Worm (Caenorhabditis elegans) whole organism, young adult: ENCODE data around the gene zipt-3.

ENCODE experiments used
- C06A6.2 ChIP-seq: fragments of 200-800 bp; sonication (Bioruptor generic); conservative IDR thresholded peaks from 2 replicates; pipeline ENCODE4 v1.3.6; 2022; ENCODE audit warnings: missing genetic modification characterization, missing compliant biosample characterization
- D2030.7 ChIP-seq: fragments of 200-800 bp; sonication (Bioruptor generic); IDR thresholded peaks from 2 replicates; pipeline ENCODE4 v1.3.6; 2022; ENCODE audit warnings: missing genetic modification reagents, missing genetic modification characterization, missing compliant biosample characterization
- F33H1.4 ChIP-seq: fragments of 200-800 bp; sonication (Bioruptor generic); IDR thresholded peaks from 2 replicates; pipeline ENCODE4 v1.3.6; 2022; ENCODE audit warnings: missing genetic modification reagents, missing genetic modification characterization, missing compliant biosample characterization
- F39B2.1 ChIP-seq: fragments of 200-800 bp; sonication (Bioruptor generic); IDR thresholded peaks from 2 replicates; pipeline ENCODE4 v1.3.6; 2022; ENCODE audit warnings: missing genetic modification reagents, missing genetic modification characterization, missing compliant biosample characterization
- F52B5.7 ChIP-seq: sonication (generic microtip); optimal IDR thresholded peaks from 2 replicates; lab custom pipeline; 2016; ENCODE audit warnings: mild to moderate bottlenecking, missing genetic modification characterization, missing compliant biosample characterization
- F55B11.4 ChIP-seq: sonication (generic microtip); optimal IDR thresholded peaks from 2 replicates; lab custom pipeline; 2016; ENCODE audit warnings: missing compliant biosample characterization, missing genetic modification characterization, borderline replicate concordance; ENCODE audit not compliant: insufficient read depth
- T26A5.8 ChIP-seq: sonication (generic microtip); optimal IDR thresholded peaks from 2 replicates; lab custom pipeline; 2016; ENCODE audit warnings: missing genetic modification characterization, missing compliant biosample characterization
- Y79H2A.3 ChIP-seq: fragments of 200-800 bp; sonication (Bioruptor generic); conservative IDR thresholded peaks from 2 replicates; pipeline ENCODE4 v1.3.6; 2022; ENCODE audit warnings: missing genetic modification reagents, missing genetic modification characterization, missing compliant biosample characterization
- Y95B8A.8 ChIP-seq: fragments of 200-800 bp; sonication (Bioruptor generic); IDR thresholded peaks from 2 replicates; pipeline ENCODE4 v1.3.6; 2022; ENCODE audit warnings: missing genetic modification reagents, missing genetic modification characterization, missing compliant biosample characterization
- ZK185.1 ChIP-seq: sonication (generic microtip); optimal IDR thresholded peaks from 2 replicates; lab custom pipeline; 2016; ENCODE audit warnings: mild to moderate bottlenecking, missing genetic modification characterization, missing compliant biosample characterization; ENCODE audit not compliant: poor library complexity, severe bottlenecking
- ama-1 ChIP-seq, 3 experiments: fragments of 150-350 bp in 1 of 3; sonication (generic microtip) in 2 of 3; optimal IDR thresholded peaks; 2 replicates each; lab custom pipeline; 2014 to 2018; ENCODE audit warnings: missing biosample characterization in 2 of 3, missing genetic modification characterization in 2 of 3, missing genetic modification reagents in 2 of 3
- atf-7 ChIP-seq: sonication (generic microtip); optimal IDR thresholded peaks from 2 replicates; lab custom pipeline; 2017; ENCODE audit warnings: mild to moderate bottlenecking, missing genetic modification characterization, missing compliant biosample characterization
- athp-1 ChIP-seq: sonication (generic microtip); optimal IDR thresholded peaks from 2 replicates; lab custom pipeline; 2017; ENCODE audit warnings: mild to moderate bottlenecking, missing genetic modification characterization, missing compliant biosample characterization
- attf-6 ChIP-seq: fragments of 200-800 bp; sonication (Bioruptor generic); IDR thresholded peaks from 2 replicates; pipeline ENCODE4 v1.3.6; 2022; ENCODE audit warnings: missing genetic modification reagents, missing genetic modification characterization, missing compliant biosample characterization
- bed-1 ChIP-seq: fragments of 200-800 bp; sonication (Bioruptor generic); IDR thresholded peaks from 2 replicates; pipeline ENCODE4 v1.3.6; 2022; ENCODE audit warnings: missing genetic modification reagents, missing genetic modification characterization, missing compliant biosample characterization
- bed-2 ChIP-seq: fragments of 200-800 bp; sonication (Bioruptor generic); IDR thresholded peaks from 2 replicates; pipeline ENCODE4 v1.3.6; 2022; ENCODE audit warnings: missing genetic modification reagents, missing genetic modification characterization, missing compliant biosample characterization
- ccch-3 ChIP-seq: fragments of 200-800 bp; sonication (Bioruptor generic); optimal IDR thresholded peaks from 2 replicates; lab custom pipeline; 2018; ENCODE audit warnings: mild to moderate bottlenecking, missing genetic modification characterization, missing compliant biosample characterization
- cebp-1 ChIP-seq, 2 experiments: fragments of 200-800 bp in 1 of 2; sonication (Bioruptor generic) in 1 of 2; sonication (generic microtip) in 1 of 2; IDR thresholded peaks in 1 of 2; optimal IDR thresholded peaks in 1 of 2; 2 replicates each; pipeline versions ENCODE4 v1.3.6 to Lab custom; 2017 to 2022; ENCODE audit warnings: missing compliant biosample characterization in 2 of 2, missing genetic modification characterization in 2 of 2, mild to moderate bottlenecking in 1 of 2, missing genetic modification reagents in 1 of 2, moderate library complexity in 1 of 2
- dpff-1 ChIP-seq: sonication (generic microtip); optimal IDR thresholded peaks from 2 replicates; lab custom pipeline; 2017; ENCODE audit warnings: mild to moderate bottlenecking, missing genetic modification characterization, missing compliant biosample characterization
- dpl-1 ChIP-seq: fragments of 150-350 bp; optimal IDR thresholded peaks from 2 replicates; lab custom pipeline; 2014; ENCODE audit warnings: missing biosample characterization, missing genetic modification reagents, missing genetic modification characterization
- efl-1 ChIP-seq: fragments of 150-350 bp; optimal IDR thresholded peaks from 2 replicates; lab custom pipeline; 2014; ENCODE audit warnings: missing biosample characterization, missing genetic modification reagents, missing genetic modification characterization
- fkh-3 ChIP-seq: sonication (generic microtip); optimal IDR thresholded peaks from 2 replicates; lab custom pipeline; 2016; ENCODE audit warnings: mild to moderate bottlenecking, missing genetic modification characterization, missing compliant biosample characterization
- gei-17 ChIP-seq: fragments of 200-800 bp; sonication (Bioruptor generic); optimal IDR thresholded peaks from 2 replicates; lab custom pipeline; 2018; ENCODE audit warnings: mild to moderate bottlenecking, missing genetic modification characterization, missing compliant biosample characterization
- hmg-20 ChIP-seq: fragments of 200-800 bp; sonication (Bioruptor generic); IDR thresholded peaks from 2 replicates; pipeline ENCODE4 v1.3.6; 2022; ENCODE audit warnings: missing genetic modification reagents, missing genetic modification characterization, missing compliant biosample characterization
- lin-26 ChIP-seq: fragments of 200-800 bp; sonication (Bioruptor generic); IDR thresholded peaks from 2 replicates; pipeline ENCODE4 v1.3.6; 2022; ENCODE audit warnings: missing genetic modification reagents, missing genetic modification characterization, missing compliant biosample characterization
- lin-40 ChIP-seq: sonication (generic microtip); optimal IDR thresholded peaks from 2 replicates; lab custom pipeline; 2016; ENCODE audit warnings: missing genetic modification characterization, mild to moderate bottlenecking, missing compliant biosample characterization, missing genotype, missing genetic modification reagents
- lin-54 ChIP-seq: fragments of 200-800 bp; sonication (Bioruptor generic); optimal IDR thresholded peaks from 2 replicates; lab custom pipeline; 2018; ENCODE audit warnings: mild to moderate bottlenecking, missing genetic modification characterization, missing compliant biosample characterization
- lsy-27 ChIP-seq: sonication (generic microtip); optimal IDR thresholded peaks from 2 replicates; lab custom pipeline; 2017; ENCODE audit warnings: missing genetic modification characterization, mild to moderate bottlenecking, missing compliant biosample characterization, antibody characterized with exemption, missing genotype, borderline replicate concordance; ENCODE audit not compliant: insufficient read depth
- madf-6 ChIP-seq: fragments of 200-800 bp; sonication (Bioruptor generic); IDR thresholded peaks from 2 replicates; pipeline ENCODE4 v1.3.6; 2022; ENCODE audit warnings: missing genetic modification reagents, missing genetic modification characterization, missing compliant biosample characterization
- mcd-1 ChIP-seq: fragments of 200-800 bp; sonication (Bioruptor generic); IDR thresholded peaks from 2 replicates; pipeline ENCODE4 v1.3.6; 2022; ENCODE audit warnings: missing genetic modification reagents, missing genetic modification characterization, missing compliant biosample characterization
- mel-28 ChIP-seq: sonication (generic microtip); optimal IDR thresholded peaks from 2 replicates; lab custom pipeline; 2016; ENCODE audit warnings: borderline replicate concordance, mild to moderate bottlenecking, missing genetic modification characterization, missing compliant biosample characterization
- mes-4 ChIP-seq: sonication (generic microtip); optimal IDR thresholded peaks from 2 replicates; lab custom pipeline; 2016; ENCODE audit warnings: missing genotype, missing genetic modification characterization, missing compliant biosample characterization
- mxl-1 ChIP-seq: sonication (generic microtip); optimal IDR thresholded peaks from 2 replicates; lab custom pipeline; 2016; ENCODE audit warnings: missing genetic modification characterization, missing compliant biosample characterization
- nfyb-1 ChIP-seq: fragments of 200-800 bp; sonication (Bioruptor generic); IDR thresholded peaks from 2 replicates; pipeline ENCODE4 v1.3.6; 2022; ENCODE audit warnings: missing genetic modification reagents, missing genetic modification characterization, missing compliant biosample characterization
- nhr-80 ChIP-seq: sonication (generic microtip); optimal IDR thresholded peaks from 2 replicates; lab custom pipeline; 2016; ENCODE audit warnings: missing genetic modification characterization, missing compliant biosample characterization
- nhr-90 ChIP-seq: sonication (generic microtip); optimal IDR thresholded peaks from 2 replicates; lab custom pipeline; 2016; ENCODE audit warnings: missing genotype, mild to moderate bottlenecking, missing genetic modification characterization, missing compliant biosample characterization
- pha-4 ChIP-seq: fragments of 150-350 bp; sonication (generic microtip); optimal IDR thresholded peaks from 2 replicates; lab custom pipeline; 2014; ENCODE audit warnings: missing biosample characterization, missing genetic modification reagents, missing genetic modification characterization
- rcor-1 ChIP-seq: fragments of 200-800 bp; sonication (Bioruptor generic); IDR thresholded peaks from 2 replicates; pipeline ENCODE4 v1.3.6; 2022; ENCODE audit warnings: missing genetic modification reagents, missing genetic modification characterization, missing compliant biosample characterization
- rec-8 ChIP-seq, 2 experiments: sonication (generic microtip); optimal IDR thresholded peaks; 2 replicates each; lab custom pipeline; 2016; ENCODE audit warnings: mild to moderate bottlenecking in 2 of 2, missing genetic modification characterization in 2 of 2, missing genetic modification reagents in 2 of 2, missing genotype in 2 of 2, missing biosample characterization in 1 of 2, missing compliant biosample characterization in 1 of 2, moderate library complexity in 1 of 2
- sea-2 ChIP-seq: fragments of 200-800 bp; sonication (Bioruptor generic); IDR thresholded peaks from 2 replicates; pipeline ENCODE4 v1.3.6; 2022; ENCODE audit warnings: missing genetic modification characterization, missing compliant biosample characterization
- sptf-2 ChIP-seq: fragments of 200-800 bp; sonication (Bioruptor generic); optimal IDR thresholded peaks from 2 replicates; lab custom pipeline; 2018; ENCODE audit warnings: mild to moderate bottlenecking, missing genetic modification characterization, missing compliant biosample characterization
- tlf-1 ChIP-seq: fragments of 200-800 bp; sonication (Bioruptor generic); optimal IDR thresholded peaks from 2 replicates; lab custom pipeline; 2018; ENCODE audit warnings: mild to moderate bottlenecking, missing genetic modification characterization, missing compliant biosample characterization
- unc-130 ChIP-seq: sonication (generic microtip); optimal IDR thresholded peaks from 2 replicates; lab custom pipeline; 2016; ENCODE audit warnings: missing genetic modification reagents, missing genetic modification characterization, missing compliant biosample characterization
- unc-62 ChIP-seq: fragments of 150-350 bp; optimal IDR thresholded peaks from 2 replicates; lab custom pipeline; 2014; ENCODE audit warnings: missing biosample characterization, missing genetic modification reagents, missing genetic modification characterization
- zfh-2 ChIP-seq: fragments of 200-800 bp; sonication (Bioruptor generic); conservative IDR thresholded peaks from 2 replicates; pipeline ENCODE4 v1.3.6; 2022; ENCODE audit warnings: missing genetic modification reagents, missing genetic modification characterization, missing compliant biosample characterization
- ztf-22 ChIP-seq: fragments of 200-800 bp; sonication (Bioruptor generic); optimal IDR thresholded peaks from 2 replicates; lab custom pipeline; 2018; ENCODE audit warnings: mild to moderate bottlenecking, missing genetic modification characterization, moderate library complexity, missing compliant biosample characterization
- ztf-25 ChIP-seq: fragments of 200-800 bp; sonication (Bioruptor generic); IDR thresholded peaks from 2 replicates; pipeline ENCODE4 v1.3.6; 2022; ENCODE audit warnings: missing genetic modification reagents, missing genetic modification characterization, missing compliant biosample characterization

zipt-3 gene

DNA sequence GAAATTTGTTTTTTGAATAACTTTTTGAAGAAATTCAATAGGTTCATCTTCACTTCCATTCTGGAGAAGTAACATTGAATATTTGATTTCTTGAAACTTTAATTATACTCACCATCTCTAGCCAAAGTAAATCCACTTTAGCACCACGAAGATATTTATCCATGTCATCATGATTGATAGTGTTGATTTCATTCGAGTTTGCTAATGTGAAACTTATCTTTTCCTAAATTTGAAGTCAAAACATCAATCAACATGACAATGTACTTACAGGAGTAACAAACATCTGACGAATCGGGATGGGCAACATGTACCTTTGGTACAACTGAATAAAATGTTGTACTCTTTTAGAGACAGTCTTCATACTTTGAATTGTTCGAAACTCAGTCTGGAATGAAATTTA lies 20.6 kb upstream of the zipt-3 start:
- TF ChIP-seq bed-2 (GFP tag; lab: Robert Waterston, UW) (no peak), Y95B8A.8 (no peak), rec-8 (tag; optimal IDR thresholded peaks at IDR 0.05; lab: Kevin White, UChicago) (no peak), attf-6 (GFP tag; lab: Robert Waterston, UW) (no peak), lin-54 (no peak), bed-1 (GFP tag; lab: Robert Waterston, UW) (no peak), zfh-2 (GFP tag; lab: Robert Waterston, UW) (no peak), athp-1 (tag; lab: Kevin White, UChicago) (no peak), pha-4 (tag; lab: Kevin White, UChicago) (no peak), lin-40 (tag; lab: Kevin White, UChicago) (no peak), unc-62 (no peak), T26A5.8 (tag; lab: Kevin White, UChicago) (no peak), sea-2 (GFP tag; lab: Robert Waterston, UW) (no peak), ZK185.1 (tag; lab: Kevin White, UChicago) (no peak), dpl-1 (GFP tag; lab: Kevin White, UChicago) (no peak), hmg-20 (GFP tag; lab: Robert Waterston, UW) (no peak)
- TF ChIP-seq, all 124 proteins: peak for 0

ce11 chrII:5698254-5698653 lies 19.7 kb upstream of the zipt-3 start:
- TF ChIP-seq mes-4 (tag; lab: Kevin White, UChicago) (no peak), bed-2 (GFP tag; lab: Robert Waterston, UW) (no peak), nhr-90 (tag; lab: Kevin White, UChicago) (no peak), mel-28 (tag; lab: Kevin White, UChicago) (no peak), D2030.7 (GFP tag; lab: Robert Waterston, UW) (no peak), rcor-1 (GFP tag; lab: Robert Waterston, UW) (no peak), zfh-2 (GFP tag; lab: Robert Waterston, UW) (no peak), fkh-3 (tag; lab: Kevin White, UChicago) (no peak), dpff-1 (tag; lab: Kevin White, UChicago) (no peak), Y79H2A.3 (no peak), madf-6 (GFP tag; lab: Robert Waterston, UW) (no peak), unc-130 (GFP tag; lab: Kevin White, UChicago) (no peak), nfyb-1 (GFP tag; lab: Robert Waterston, UW) (no peak), F55B11.4 (tag; lab: Kevin White, UChicago) (no peak), ztf-25 (GFP tag; lab: Robert Waterston, UW) (no peak), lin-26 (GFP tag; lab: Robert Waterston, UW) (peak; percentile 51; the same call in 1 of the 2 replicates), sptf-2 (GFP tag; lab: Kevin White, UChicago) (no peak), F39B2.1 (GFP tag; lab: Robert Waterston, UW) (no peak), tlf-1 (GFP tag; lab: Kevin White, UChicago) (peak; percentile 25), ama-1 (optimal IDR thresholded peaks at IDR 0.05; lab: Kevin White, UChicago) (no peak), ama-1 (GFP tag; optimal IDR thresholded peaks at IDR 0.05; lab: Kevin White, UChicago) (no peak), mxl-1 (no peak), ccch-3 (GFP tag; lab: Kevin White, UChicago) (no peak), gei-17 (no peak), F52B5.7 (tag; lab: Kevin White, UChicago) (no peak), cebp-1 (GFP tag; IDR thresholded peaks at IDR 0.05; lab: Robert Waterston, UW) (no peak), cebp-1 (tag; optimal IDR thresholded peaks at IDR 0.05; lab: Kevin White, UChicago) (peak; percentile 52), nhr-80 (tag; lab: Kevin White, UChicago) (peak; percentile 58), mcd-1 (no peak), T26A5.8 (tag; lab: Kevin White, UChicago) (no peak), ztf-22 (GFP tag; lab: Kevin White, UChicago) (no peak), efl-1 (no peak), lsy-27 (tag; lab: Kevin White, UChicago) (no peak), C06A6.2 (GFP tag; lab: Robert Waterston, UW) (no peak), atf-7 (peak; percentile 41), rec-8 (tag; optimal IDR thresholded peaks at IDR 0.05; lab: Kevin White, UChicago) (no peak), hmg-20 (GFP tag; lab: Robert Waterston, UW) (no peak), F33H1.4 (no peak)
